Fruit fly (Drosophila melanogaster) whole organism, embryonic: ENCODE results near the gene CG4653.

Experiments used
- Atf6 ChIP-seq: fragments of 200-800 bp; sonication (Bioruptor generic); IDR thresholded peaks from 2 replicates; pipeline ENCODE4 v1.3.6; 2022; ENCODE audit warnings: missing biosample characterization, missing genetic modification characterization
- Bteb2 ChIP-seq: fragments of 200-800 bp; sonication (Bioruptor generic); optimal IDR thresholded peaks from 2 replicates; lab custom pipeline; 2016; ENCODE audit warnings: missing biosample characterization, missing genetic modification characterization
- CG10366 ChIP-seq: fragments of 200-800 bp; sonication (Bioruptor generic); IDR thresholded peaks from 2 replicates; pipeline ENCODE4 v1.3.6; 2022; ENCODE audit warnings: missing biosample characterization, missing genetic modification characterization
- CG11456 ChIP-seq: fragments of 200-800 bp; sonication (Bioruptor generic); IDR thresholded peaks from 3 replicates; pipeline ENCODE4 v1.3.6; 2022; ENCODE audit warnings: missing biosample characterization, missing genetic modification characterization
- CG12744 ChIP-seq: fragments of 200-800 bp; sonication (Bioruptor generic); optimal IDR thresholded peaks from 2 replicates; lab custom pipeline; 2016; ENCODE audit warnings: missing biosample characterization, missing genetic modification characterization
- CG13424 ChIP-seq: fragments of 200-800 bp; sonication (Bioruptor generic); optimal IDR thresholded peaks from 2 replicates; lab custom pipeline; 2019; ENCODE audit warnings: missing biosample characterization, mild to moderate bottlenecking, missing genetic modification characterization, moderate library complexity
- CG1529 ChIP-seq: fragments of 200-800 bp; sonication (Bioruptor generic); optimal IDR thresholded peaks from 3 replicates; lab custom pipeline; 2018; ENCODE audit warnings: missing biosample characterization, missing genetic modification characterization
- CG1603 ChIP-seq: fragments of 200-800 bp; sonication (Bioruptor generic); optimal IDR thresholded peaks from 2 replicates; lab custom pipeline; 2019; ENCODE audit warnings: missing biosample characterization, mild to moderate bottlenecking, missing genetic modification characterization, moderate library complexity
- CG1647 ChIP-seq: fragments of 200-800 bp; sonication (Bioruptor generic); optimal IDR thresholded peaks from 3 replicates; lab custom pipeline; 2016; ENCODE audit warnings: missing biosample characterization, missing genetic modification characterization
- CG16815 ChIP-seq: fragments of 200-800 bp; sonication (Bioruptor generic); optimal IDR thresholded peaks from 3 replicates; lab custom pipeline; 2017; ENCODE audit warnings: missing biosample characterization, mild to moderate bottlenecking, missing genetic modification characterization
- CG17385 ChIP-seq: fragments of 200-800 bp; sonication (Bioruptor generic); optimal IDR thresholded peaks from 3 replicates; lab custom pipeline; 2018; ENCODE audit warnings: missing biosample characterization, mild to moderate bottlenecking, missing genetic modification characterization
- CG18011 ChIP-seq: fragments of 200-800 bp; sonication (Bioruptor generic); optimal IDR thresholded peaks from 2 replicates; lab custom pipeline; 2017; ENCODE audit warnings: missing biosample characterization, missing genetic modification characterization, mild to moderate bottlenecking, moderate library complexity, missing genotype
- CG18262 ChIP-seq: fragments of 200-800 bp; optimal IDR thresholded peaks from 3 replicates; lab custom pipeline; 2019; ENCODE audit warnings: missing biosample characterization, mild to moderate bottlenecking, missing genetic modification characterization, moderate library complexity
- CG4328 ChIP-seq: fragments of 200-800 bp; sonication (Bioruptor generic); optimal IDR thresholded peaks from 3 replicates; lab custom pipeline; 2017; ENCODE audit warnings: missing biosample characterization, missing genetic modification reagents, missing genetic modification characterization
- CG5180 ChIP-seq: fragments of 200-800 bp; sonication (Bioruptor generic); optimal IDR thresholded peaks from 3 replicates; lab custom pipeline; 2017; ENCODE audit warnings: missing biosample characterization, missing genetic modification characterization, mild to moderate bottlenecking, moderate library complexity, missing genetic modification reagents
- CG7786 ChIP-seq: fragments of 200-800 bp; sonication (Bioruptor generic); optimal IDR thresholded peaks from 2 replicates; lab custom pipeline; 2016; ENCODE audit warnings: missing biosample characterization, missing genetic modification characterization
- CG8089 ChIP-seq: fragments of 200-800 bp; sonication (Bioruptor generic); optimal IDR thresholded peaks from 3 replicates; lab custom pipeline; 2016; ENCODE audit warnings: missing biosample characterization, missing genetic modification characterization
- CG8478 ChIP-seq: fragments of >200 bp; optimal IDR thresholded peaks from 2 replicates; lab custom pipeline; 2018
- CG8924 ChIP-seq: fragments of 200-800 bp; optimal IDR thresholded peaks from 3 replicates; lab custom pipeline; 2019; ENCODE audit warnings: missing biosample characterization, mild to moderate bottlenecking, missing genetic modification characterization, moderate library complexity
- CG9727 ChIP-seq: fragments of 200-800 bp; sonication (Bioruptor generic); optimal IDR thresholded peaks from 3 replicates; lab custom pipeline; 2017; ENCODE audit warnings: missing biosample characterization, mild to moderate bottlenecking, missing genetic modification characterization
- CG9817 ChIP-seq: fragments of 200-800 bp; sonication (Bioruptor generic); optimal IDR thresholded peaks from 2 replicates; lab custom pipeline; 2018; ENCODE audit warnings: missing biosample characterization, mild to moderate bottlenecking, missing genetic modification characterization, moderate library complexity
- CG9932 ChIP-seq: fragments of 200-800 bp; sonication (Bioruptor generic); IDR thresholded peaks from 2 replicates; pipeline ENCODE4 v1.3.6; 2022; ENCODE audit warnings: missing biosample characterization, missing genetic modification characterization
- D19B ChIP-seq: fragments of 200-800 bp; sonication (Bioruptor generic); optimal IDR thresholded peaks from 2 replicates; lab custom pipeline; 2017; ENCODE audit warnings: missing biosample characterization, mild to moderate bottlenecking, missing genetic modification characterization
- Doc3 ChIP-seq: fragments of 200-800 bp; sonication (Bioruptor generic); IDR thresholded peaks from 3 replicates; pipeline ENCODE4 v1.3.6; 2022; ENCODE audit warnings: missing biosample characterization, missing genetic modification characterization; ENCODE audit not compliant: partially characterized antibody
- Eip74EF ChIP-seq, 2 experiments: fragments of 200-800 bp in 1 of 2; fragments of >200 bp in 1 of 2; sonication (Bioruptor generic) in 1 of 2; optimal IDR thresholded peaks; 2 replicates each; lab custom pipeline; 2017 to 2019; ENCODE audit warnings: missing biosample characterization in 2 of 2, missing genetic modification characterization in 2 of 2, mild to moderate bottlenecking in 1 of 2, moderate library complexity in 1 of 2
- Elba2 ChIP-seq: fragments of 200-800 bp; sonication (Bioruptor generic); optimal IDR thresholded peaks from 3 replicates; lab custom pipeline; 2016; ENCODE audit warnings: missing biosample characterization, missing genetic modification characterization
- Gug ChIP-seq: fragments of 200-800 bp; sonication (Bioruptor generic); IDR thresholded peaks from 4 replicates; pipeline ENCODE4 v1.3.6; 2022; ENCODE audit warnings: missing biosample characterization, missing genetic modification characterization
- H2.0 ChIP-seq: fragments of 200-800 bp; sonication (Bioruptor generic); IDR thresholded peaks from 2 replicates; pipeline ENCODE4 v1.3.6; 2022; ENCODE audit warnings: missing biosample characterization, missing genetic modification characterization
- Meics ChIP-seq: fragments of 200-800 bp; sonication (Bioruptor generic); optimal IDR thresholded peaks from 2 replicates; lab custom pipeline; 2017; ENCODE audit warnings: missing biosample characterization, mild to moderate bottlenecking, missing genetic modification characterization
- Myb ChIP-seq: fragments of 200-800 bp; sonication (Bioruptor generic); optimal IDR thresholded peaks from 2 replicates; lab custom pipeline; 2016; ENCODE audit warnings: missing biosample characterization, missing genetic modification characterization
- NfI ChIP-seq: fragments of 200-800 bp; sonication (Bioruptor generic); optimal IDR thresholded peaks from 3 replicates; lab custom pipeline; 2018; ENCODE audit warnings: missing biosample characterization, mild to moderate bottlenecking, missing genetic modification characterization, moderate library complexity
- Pdp1 ChIP-seq, 2 experiments: fragments of 200-800 bp; sonication (Bioruptor generic); optimal IDR thresholded peaks; 3 replicates each; lab custom pipeline; 2016; ENCODE audit warnings: missing biosample characterization in 2 of 2, missing genetic modification characterization in 2 of 2, mild to moderate bottlenecking in 1 of 2, moderate library complexity in 1 of 2
- Rx ChIP-seq: fragments of 200-800 bp; sonication (Bioruptor generic); IDR thresholded peaks from 2 replicates; pipeline ENCODE4 v1.3.6; 2022; ENCODE audit warnings: missing biosample characterization, missing genetic modification characterization
- Sin3A ChIP-seq: fragments of >200 bp; optimal IDR thresholded peaks from 2 replicates; lab custom pipeline; 2018
- al ChIP-seq: fragments of 200-800 bp; sonication (Bioruptor generic); IDR thresholded peaks from 2 replicates; pipeline ENCODE4 v1.3.6; 2022; ENCODE audit warnings: missing biosample characterization, missing genetic modification characterization
- ara ChIP-seq: fragments of 200-800 bp; sonication (Bioruptor generic); IDR thresholded peaks from 2 replicates; pipeline ENCODE4 v1.3.6; 2022; ENCODE audit warnings: missing biosample characterization, missing genetic modification characterization
- bcd ChIP-seq: fragments of 200-800 bp; sonication (Bioruptor generic); optimal IDR thresholded peaks from 2 replicates; lab custom pipeline; 2017; ENCODE audit warnings: missing biosample characterization, mild to moderate bottlenecking, missing genetic modification characterization
- bsh ChIP-seq, 2 experiments: fragments of 200-800 bp; sonication (Bioruptor generic); optimal IDR thresholded peaks; 2 replicates each; lab custom pipeline; 2017 to 2018; ENCODE audit warnings: mild to moderate bottlenecking in 2 of 2, missing biosample characterization in 2 of 2, missing genetic modification characterization in 2 of 2, moderate library complexity in 1 of 2
- crc ChIP-seq: fragments of 200-800 bp; sonication (Bioruptor generic); optimal IDR thresholded peaks from 2 replicates; lab custom pipeline; 2016; ENCODE audit warnings: missing biosample characterization, missing genetic modification characterization
- da ChIP-seq: fragments of 200-800 bp; sonication (Bioruptor generic); optimal IDR thresholded peaks from 2 replicates; lab custom pipeline; 2016; ENCODE audit warnings: missing biosample characterization, missing genetic modification characterization
- disco-r ChIP-seq: fragments of 200-800 bp; sonication (Bioruptor generic); optimal IDR thresholded peaks from 2 replicates; lab custom pipeline; 2016; ENCODE audit warnings: missing biosample characterization, missing genetic modification characterization
- esg ChIP-seq: fragments of 200-800 bp; sonication (Bioruptor generic); conservative IDR thresholded peaks from 2 replicates; pipeline ENCODE4 v1.3.6; 2022; ENCODE audit warnings: missing biosample characterization, missing genetic modification characterization
- eve ChIP-seq, 2 experiments: fragments of >200 bp; optimal IDR thresholded peaks; 2 replicates each; lab custom pipeline; 2017; ENCODE audit warnings: missing biosample characterization in 2 of 2, missing genetic modification characterization in 2 of 2
- ewg ChIP-seq: fragments of 200-800 bp; sonication (Bioruptor generic); optimal IDR thresholded peaks from 3 replicates; lab custom pipeline; 2017; ENCODE audit warnings: mild to moderate bottlenecking, missing biosample characterization, missing genetic modification reagents, missing genetic modification characterization
- fd64A ChIP-seq: fragments of 200-800 bp; sonication (Bioruptor generic); optimal IDR thresholded peaks from 3 replicates; lab custom pipeline; 2018; ENCODE audit warnings: missing biosample characterization, mild to moderate bottlenecking, missing genetic modification characterization
- fru ChIP-seq: fragments of >200 bp; optimal IDR thresholded peaks from 2 replicates; lab custom pipeline; 2017
- gem ChIP-seq: fragments of 200-800 bp; sonication (Bioruptor generic); optimal IDR thresholded peaks from 2 replicates; lab custom pipeline; 2019; ENCODE audit warnings: missing biosample characterization, mild to moderate bottlenecking, missing genetic modification characterization, moderate library complexity
- gsb-n ChIP-seq: fragments of 200-800 bp; sonication (Bioruptor generic); optimal IDR thresholded peaks from 3 replicates; lab custom pipeline; 2018; ENCODE audit warnings: missing biosample characterization, mild to moderate bottlenecking, missing genetic modification characterization
- hb ChIP-seq: fragments of 200-800 bp; sonication (Bioruptor generic); IDR thresholded peaks from 3 replicates; pipeline ENCODE4 v1.3.6; 2022; ENCODE audit warnings: missing biosample characterization, missing genetic modification characterization; ENCODE audit not compliant: partially characterized antibody
- jumu ChIP-seq: fragments of 200-800 bp; sonication (Bioruptor generic); optimal IDR thresholded peaks from 3 replicates; lab custom pipeline; 2016; ENCODE audit warnings: missing biosample characterization, missing genetic modification characterization
- ken ChIP-seq: fragments of 200-800 bp; sonication (Bioruptor generic); IDR thresholded peaks from 3 replicates; pipeline ENCODE4 v1.3.6; 2022; ENCODE audit warnings: missing biosample characterization, missing genetic modification characterization
- repo ChIP-seq: fragments of 200-800 bp; sonication (Bioruptor generic); optimal IDR thresholded peaks from 2 replicates; lab custom pipeline; 2016; ENCODE audit warnings: missing biosample characterization, missing genetic modification characterization

CG4653 gene

dm6 chrX:16691440-16691839 is 12.4 kb upstream of the CG4653 start (continued):
- TF ChIP-seq CG9932 (GFP tag; lab: Robert Waterston, UW) (peak; percentile 48), CG1603 (tag; lab: Kevin White, UChicago) (peak; percentile 94), CG18011 (GFP tag; lab: Kevin White, UChicago) (peak; percentile 46), CG1647 (GFP tag; lab: Kevin White, UChicago) (peak; percentile 79), Rx (GFP tag; lab: Robert Waterston, UW) (peak; percentile 89), CG12744 (peak; percentile 35), Sin3A (lab: Kevin White, UChicago) (no peak), disco-r (GFP tag; lab: Kevin White, UChicago) (peak; percentile 80), ara (GFP tag; lab: Robert Waterston, UW) (peak; percentile 93), jumu (peak; percentile 87), H2.0 (GFP tag; lab: Robert Waterston, UW) (peak; percentile 92), ken (GFP tag; lab: Robert Waterston, UW) (peak; percentile 89), CG9817 (tag; lab: Kevin White, UChicago) (peak; percentile 71), CG16815 (GFP tag; lab: Kevin White, UChicago) (peak; percentile 76), CG4328 (peak; percentile 15), Elba2 (GFP tag; lab: Kevin White, UChicago) (no peak), Eip74EF (GFP tag; optimal IDR thresholded peaks at IDR 0.05; lab: Kevin White, UChicago) (peak in 1 of 2 experiments; percentile 84), CG9727 (GFP tag; lab: Kevin White, UChicago) (peak; percentile 75), D19B (GFP tag; lab: Kevin White, UChicago) (no peak), Pdp1 (GFP tag; optimal IDR thresholded peaks at IDR 0.05; lab: Kevin White, UChicago) (peak; percentile 80 to 85), bcd (GFP tag; lab: Kevin White, UChicago) (peak; percentile 78), Doc3 (GFP tag; lab: Robert Waterston, UW) (no peak), bsh (GFP tag; optimal IDR thresholded peaks at IDR 0.05; lab: Kevin White, UChicago) (peak; percentile 40 to 95), fru (no peak), esg (GFP tag; lab: Robert Waterston, UW) (peak; percentile 86), CG1529 (GFP tag; lab: Kevin White, UChicago) (peak; percentile 88), gsb-n (peak; percentile 90), Meics (GFP tag; lab: Kevin White, UChicago) (peak; percentile 64), CG17385 (GFP tag; lab: Kevin White, UChicago) (peak; percentile 83), CG8478 (lab: Kevin White, UChicago) (no peak), repo (GFP tag; lab: Kevin White, UChicago) (peak; percentile 82), CG8089 (GFP tag; lab: Kevin White, UChicago) (peak; percentile 74), NfI (peak; percentile 86), CG13424 (tag; lab: Kevin White, UChicago) (peak; percentile 85), CG8924 (tag; lab: Kevin White, UChicago) (peak; percentile 83), fd64A (GFP tag; lab: Kevin White, UChicago) (peak; percentile 74), Bteb2 (GFP tag; lab: Kevin White, UChicago) (peak; percentile 67), CG11456 (GFP tag; lab: Robert Waterston, UW) (peak; percentile 83), hb (no peak), CG7786 (GFP tag; lab: Kevin White, UChicago) (peak; percentile 81), Gug (GFP tag; lab: Robert Waterston, UW) (peak; percentile 85), CG10366 (GFP tag; lab: Robert Waterston, UW) (peak; percentile 87), CG18262 (tag; lab: Kevin White, UChicago) (peak; percentile 89), CG5180 (GFP tag; lab: Kevin White, UChicago) (peak; percentile 72), gem (tag; lab: Kevin White, UChicago) (peak; percentile 88), da (peak; percentile 29), ewg (GFP tag; lab: Kevin White, UChicago) (peak; percentile 81), Myb (GFP tag; lab: Kevin White, UChicago) (peak; percentile 64), Atf6 (GFP tag; lab: Robert Waterston, UW) (peak; percentile 66; the same call in 1 of the 2 replicates), crc (GFP tag; lab: Kevin White, UChicago) (peak; percentile 66), eve (GFP tag; optimal IDR thresholded peaks at IDR 0.05; lab: Kevin White, UChicago) (peak in 1 of 2 experiments; percentile 93), al (GFP tag; lab: Robert Waterston, UW) (peak; percentile 63)
